Worm (Caenorhabditis elegans): ENCODE measurements around the gene elt-3.

ce11 chrX:13969257-13969968 is 34.7 kb downstream of the elt-3 start:
- TF ChIP-seq flt-1 (GFP tag; IDR thresholded peaks at IDR 0.05), result no peak
- no peak for TF ChIP-seq sea-1 (GFP tag; conservative IDR thresholded peaks at IDR 0.05)
- TF ChIP-seq hnd-1 (tag; optimal IDR thresholded peaks at IDR 0.05), result no peak
- no peak for TF ChIP-seq scrt-1 (GFP tag; IDR thresholded peaks at IDR 0.05)
- no peak for TF ChIP-seq ceh-13 (GFP tag; optimal IDR thresholded peaks at IDR 0.05)
- no peak for TF ChIP-seq ama-1 (optimal IDR thresholded peaks at IDR 0.05)
- no peak for TF ChIP-seq F13C5.2 (tag; optimal IDR thresholded peaks at IDR 0.05)
- TF ChIP-seq tbx-11 (GFP tag; IDR thresholded peaks at IDR 0.05), result no peak
- no peak for TF ChIP-seq B0310.2 (tag; optimal IDR thresholded peaks at IDR 0.05)
- TF ChIP-seq aly-1 (tag; optimal IDR thresholded peaks at IDR 0.05), result no peak
- TF ChIP-seq tra-4 (tag; optimal IDR thresholded peaks at IDR 0.05), result no peak

All from whole organism, early embryonic.